Fruit fly (Drosophila melanogaster): ENCODE measurements around the gene Cp18.

The Cp18 gene

dm6 chr3L:8749676-8750654, 23.4 kb downstream of the Cp18 start, which contains the start of gene CG13306:
CG13306 (minus strand) TSS chr3L:8749726.
- TF ChIP-seq CTCF (optimal IDR thresholded peaks at IDR 0.05) (no peak), CG8478 (optimal IDR thresholded peaks at IDR 0.05) (no peak)

- no peak for TF ChIP-seq CG8478 (optimal IDR thresholded peaks at IDR 0.05)
- TF ChIP-seq CTCF (optimal IDR thresholded peaks at IDR 0.05), result no peak
Observed at dm6 chr3L:8751262-8751661, 24.7 kb downstream of the Cp18 start.

dm6 chr3L:8753592-8753991, 27.0 kb downstream of the Cp18 start, which contains the start of gene Fhos:
Fhos (plus strand) TSS chr3L:8753619.
- TF ChIP-seq CG8478 (optimal IDR thresholded peaks at IDR 0.05), result no peak
- TF ChIP-seq CTCF (optimal IDR thresholded peaks at IDR 0.05), result no peak

- TF ChIP-seq CTCF (optimal IDR thresholded peaks at IDR 0.05) (no peak), CG8478 (optimal IDR thresholded peaks at IDR 0.05) (no peak)
Observed at dm6 chr3L:8755689-8756088, 29.1 kb downstream of the Cp18 start, which contains the start of gene CG6576. CG6576 (plus strand) TSS chr3L:8755989.

dm6 chr3L:8763037-8763454, 36.5 kb downstream of the Cp18 start:
- TF ChIP-seq CG8478 (optimal IDR thresholded peaks at IDR 0.05) (no peak), CTCF (optimal IDR thresholded peaks at IDR 0.05) (no peak)

dm6 chr3L:8763794-8764193, 37.2 kb downstream of the Cp18 start:
- TF ChIP-seq CTCF (optimal IDR thresholded peaks at IDR 0.05) (no peak), CG8478 (optimal IDR thresholded peaks at IDR 0.05) (no peak)

- no peak for TF ChIP-seq CG8478 (optimal IDR thresholded peaks at IDR 0.05)
- TF ChIP-seq CTCF (optimal IDR thresholded peaks at IDR 0.05), result no peak
Observed at dm6 chr3L:8765493-8765892, 38.9 kb downstream of the Cp18 start.

- TF ChIP-seq CTCF (optimal IDR thresholded peaks at IDR 0.05), result no peak
- no peak for TF ChIP-seq CG8478 (optimal IDR thresholded peaks at IDR 0.05)
Observed at dm6 chr3L:8765969-8766538, 39.5 kb downstream of the Cp18 start.

- no peak for TF ChIP-seq CG8478 (optimal IDR thresholded peaks at IDR 0.05)
- TF ChIP-seq CTCF (optimal IDR thresholded peaks at IDR 0.05), result no peak
Observed at dm6 chr3L:8767876-8768275, 41.3 kb downstream of the Cp18 start.

- TF ChIP-seq CTCF (optimal IDR thresholded peaks at IDR 0.05) (no peak), CG8478 (optimal IDR thresholded peaks at IDR 0.05) (no peak)
Observed at dm6 chr3L:8770616-8771229, 44.1 kb downstream of the Cp18 start.

- TF ChIP-seq CG8478 (optimal IDR thresholded peaks at IDR 0.05), result no peak
Observed at dm6 chr3L:8772998-8773684, 46.5 kb downstream of the Cp18 start.

dm6 chr3L:8773713-8774112, 47.1 kb downstream of the Cp18 start:
- TF ChIP-seq CG8478 (optimal IDR thresholded peaks at IDR 0.05) (no peak), CTCF (optimal IDR thresholded peaks at IDR 0.05) (no peak)

- TF ChIP-seq CG8478 (optimal IDR thresholded peaks at IDR 0.05), result no peak
- no peak for TF ChIP-seq CTCF (optimal IDR thresholded peaks at IDR 0.05)
Observed at dm6 chr3L:8774974-8775731, 48.6 kb downstream of the Cp18 start.
